In genomic region chr3L:15330161-15330542, dm6 we compare ENCODE assay signal across 2 fruit fly cellular contexts.
TF ChIP-seq lines count a peak whose summit lies in the region.

No protein-coding gene starts in this region.

- no peak for TF ChIP-seq CTCF in whole organism, embryonic (GFP tag; optimal IDR thresholded peaks at IDR 0.05; lab: Kevin White, UChicago)

TF ChIP-seq in whole organism, embryonic, 481 proteins besides CTCF, POLR2A, EP300 and RAD21 (continues in another document):
- TF ChIP-seq CG7271 (tag; optimal IDR thresholded peaks at IDR 0.05; lab: Kevin White, UChicago) (peak; percentile 54), Gsc (GFP tag; IDR thresholded peaks at IDR 0.05; lab: Robert Waterston, UW) (no peak), pros (GFP tag; optimal IDR thresholded peaks at IDR 0.05; lab: Kevin White, UChicago) (no peak), CG8924 (tag; optimal IDR thresholded peaks at IDR 0.05; lab: Kevin White, UChicago) (peak; percentile 60), lmd (GFP tag; IDR thresholded peaks at IDR 0.05; lab: Robert Waterston, UW) (no peak), CG8388 (GFP tag; optimal IDR thresholded peaks at IDR 0.05; lab: Kevin White, UChicago) (peak; percentile 20), Xrp1 (GFP tag; IDR thresholded peaks at IDR 0.05; lab: Robert Waterston, UW) (peak; percentile 54), Mad (GFP tag; optimal IDR thresholded peaks at IDR 0.05; lab: Kevin White, UChicago) (no peak), CG17361 (GFP tag; IDR thresholded peaks at IDR 0.05; lab: Robert Waterston, UW) (peak; percentile 46; the same call in 1 of the 3 replicates), CG10543 (GFP tag; optimal IDR thresholded peaks at IDR 0.05; lab: Kevin White, UChicago) (no peak), Taf1 (GFP tag; IDR thresholded peaks at IDR 0.05; lab: Robert Waterston, UW) (no peak), H15 (GFP tag; IDR thresholded peaks at IDR 0.05; lab: Robert Waterston, UW) (no peak), CG31388 (GFP tag; optimal IDR thresholded peaks at IDR 0.05; lab: Kevin White, UChicago) (no peak), CG18262 (tag; optimal IDR thresholded peaks at IDR 0.05; lab: Kevin White, UChicago) (peak; percentile 62), fd102C (GFP tag; optimal IDR thresholded peaks at IDR 0.05; lab: Kevin White, UChicago) (peak; percentile 75), CG10979 (tag; optimal IDR thresholded peaks at IDR 0.05; lab: Kevin White, UChicago) (peak; percentile 70), Poxn (GFP tag; IDR thresholded peaks at IDR 0.05; lab: Robert Waterston, UW) (no peak), CG13775 (GFP tag; optimal IDR thresholded peaks at IDR 0.05; lab: Kevin White, UChicago) (peak; percentile 31), MBD-R2 (GFP tag; IDR thresholded peaks at IDR 0.05; lab: Robert Waterston, UW) (no peak), CG4854 (GFP tag; optimal IDR thresholded peaks at IDR 0.05; lab: Kevin White, UChicago) (no peak), CG43689 (GFP tag; IDR thresholded peaks at IDR 0.05; lab: Robert Waterston, UW) (no peak), CG30020 (tag; optimal IDR thresholded peaks at IDR 0.05; lab: Kevin White, UChicago) (no peak), pfk (GFP tag; optimal IDR thresholded peaks at IDR 0.05; lab: Kevin White, UChicago) (no peak), Nf-YB (GFP tag; optimal IDR thresholded peaks at IDR 0.05; lab: Kevin White, UChicago) (peak; percentile 8), ftz-f1 (GFP tag; optimal IDR thresholded peaks at IDR 0.05; lab: Kevin White, UChicago) (no peak), CG6654 (GFP tag; optimal IDR thresholded peaks at IDR 0.05; lab: Kevin White, UChicago) (no peak), CG32532 (GFP tag; IDR thresholded peaks at IDR 0.05; lab: Robert Waterston, UW) (no peak), unc-4 (GFP tag; IDR thresholded peaks at IDR 0.05; lab: Robert Waterston, UW; ENCODE audit: partially characterized antibody) (no peak), al (GFP tag; IDR thresholded peaks at IDR 0.05; lab: Robert Waterston, UW) (no peak), D19B (GFP tag; optimal IDR thresholded peaks at IDR 0.05; lab: Kevin White, UChicago) (no peak), CG15479 (GFP tag; optimal IDR thresholded peaks at IDR 0.05; lab: Kevin White, UChicago) (peak; percentile 30), ham (GFP tag; IDR thresholded peaks at IDR 0.05; lab: Robert Waterston, UW) (no peak), eyg (GFP tag; optimal IDR thresholded peaks at IDR 0.05; lab: Kevin White, UChicago) (no peak), CG2116 (GFP tag; optimal IDR thresholded peaks at IDR 0.05; lab: Kevin White, UChicago) (peak; percentile 1), tgo (GFP tag; IDR thresholded peaks at IDR 0.05; lab: Robert Waterston, UW) (no peak), CG8290 (GFP tag; optimal IDR thresholded peaks at IDR 0.05; lab: Kevin White, UChicago) (no peak), CG8290 (tag; optimal IDR thresholded peaks at IDR 0.05; lab: Kevin White, UChicago) (no peak), CG17829 (tag; optimal IDR thresholded peaks at IDR 0.05; lab: Kevin White, UChicago) (peak; percentile 30), zen (tag; optimal IDR thresholded peaks at IDR 0.05; lab: Kevin White, UChicago) (peak; percentile 76), CG1233 (GFP tag; optimal IDR thresholded peaks at IDR 0.05; lab: Kevin White, UChicago) (peak; percentile 6), CG12391 (tag; optimal IDR thresholded peaks at IDR 0.05; lab: Kevin White, UChicago) (peak; percentile 50), caup (GFP tag; optimal IDR thresholded peaks at IDR 0.05; lab: Kevin White, UChicago; ENCODE audit: severe bottlenecking) (no peak), Spps (tag; optimal IDR thresholded peaks at IDR 0.05; lab: Kevin White, UChicago) (no peak), eve (GFP tag; optimal IDR thresholded peaks at IDR 0.05; lab: Kevin White, UChicago) (no peak), Ssrp (tag; optimal IDR thresholded peaks at IDR 0.05; lab: Kevin White, UChicago) (peak; percentile 2), CG14710 (tag; optimal IDR thresholded peaks at IDR 0.05; lab: Kevin White, UChicago) (peak; percentile 45), NK7.1 (GFP tag; optimal IDR thresholded peaks at IDR 0.05; lab: Kevin White, UChicago) (no peak), Deaf1 (tag; optimal IDR thresholded peaks at IDR 0.05; lab: Kevin White, UChicago) (no peak)

TF ChIP-seq in whole organism, prepupa, 60 proteins besides CTCF, POLR2A, EP300 and RAD21:
- peak; percentile 41 for TF ChIP-seq svp (GFP tag; lab: Kevin White, UChicago)
- no peak for TF ChIP-seq CG7368 (GFP tag; optimal IDR thresholded peaks at IDR 0.05; lab: Kevin White, UChicago)
